Worm (Caenorhabditis elegans) whole organism, L1 larva: Measurements from ENCODE around the gene ZK353.9.
A peak's percentile ranks its signal among the peaks of the same experiment; 100 is the strongest.

ENCODE experiments used
- C04F5.9 ChIP-seq: sonication (generic microtip); optimal IDR thresholded peaks from 2 replicates; lab custom pipeline; 2016; ENCODE audit warnings: missing genetic modification characterization, missing compliant biosample characterization
- C16A3.4 ChIP-seq: fragments of 150-350 bp; optimal IDR thresholded peaks from 2 replicates; lab custom pipeline; 2014; ENCODE audit warnings: missing biosample characterization, missing genetic modification characterization
- aha-1 ChIP-seq: fragments of 150-350 bp; optimal IDR thresholded peaks from 2 replicates; lab custom pipeline; 2014; ENCODE audit warnings: missing biosample characterization, missing genetic modification characterization
- alr-1 ChIP-seq: fragments of 200-800 bp; sonication (Bioruptor generic); optimal IDR thresholded peaks from 2 replicates; lab custom pipeline; 2018; ENCODE audit warnings: borderline replicate concordance, mild to moderate bottlenecking, missing genetic modification characterization, missing compliant biosample characterization
- aly-2 ChIP-seq: fragments of 150-350 bp; optimal IDR thresholded peaks from 2 replicates; lab custom pipeline; 2014; ENCODE audit warnings: missing biosample characterization, missing genetic modification characterization
- ama-1 ChIP-seq: fragments of 150-350 bp; optimal IDR thresholded peaks from 2 replicates; lab custom pipeline; 2014
- blmp-1 ChIP-seq: fragments of 150-350 bp; optimal IDR thresholded peaks from 2 replicates; lab custom pipeline; 2014; ENCODE audit warnings: missing biosample characterization, missing genetic modification characterization
- ceh-63 ChIP-seq: fragments of 200-800 bp; sonication (Bioruptor generic); optimal IDR thresholded peaks from 2 replicates; lab custom pipeline; 2018; ENCODE audit warnings: mild to moderate bottlenecking, missing genetic modification characterization, missing compliant biosample characterization
- ceh-8 ChIP-seq: fragments of 200-800 bp; sonication (Bioruptor generic); optimal IDR thresholded peaks from 2 replicates; lab custom pipeline; 2018; ENCODE audit warnings: mild to moderate bottlenecking, missing genetic modification characterization, moderate library complexity, missing compliant biosample characterization
- ceh-82 ChIP-seq, 3 experiments: fragments of 150-350 bp in 1 of 3; sonication (generic microtip) in 2 of 3; optimal IDR thresholded peaks; 2 replicates each; lab custom pipeline; 2014 to 2017; ENCODE audit warnings: missing biosample characterization in 3 of 3, missing genetic modification characterization in 3 of 3
- ceh-90 ChIP-seq: sonication (generic microtip); optimal IDR thresholded peaks from 2 replicates; lab custom pipeline; 2016; ENCODE audit warnings: missing genetic modification characterization, missing compliant biosample characterization
- ces-1 ChIP-seq: fragments of 150-350 bp; optimal IDR thresholded peaks from 2 replicates; lab custom pipeline; 2014; ENCODE audit warnings: missing biosample characterization, missing genetic modification reagents, missing genetic modification characterization
- efl-3 ChIP-seq: fragments of 200-800 bp; sonication (Bioruptor generic); optimal IDR thresholded peaks from 2 replicates; lab custom pipeline; 2018; ENCODE audit warnings: mild to moderate bottlenecking, missing genetic modification characterization, missing compliant biosample characterization
- egl-13 ChIP-seq: sonication (generic microtip); optimal IDR thresholded peaks from 2 replicates; lab custom pipeline; 2016; ENCODE audit warnings: missing genotype, missing genetic modification reagents, missing genetic modification characterization, missing compliant biosample characterization
- elt-2 ChIP-seq: sonication (generic microtip); optimal IDR thresholded peaks from 2 replicates; lab custom pipeline; 2016; ENCODE audit warnings: missing genetic modification characterization, mild to moderate bottlenecking, inconsistent platforms, missing compliant biosample characterization, missing genetic modification reagents
- elt-3 ChIP-seq, 6 experiments: fragments of 150-350 bp in 1 of 6; sonication (generic microtip); optimal IDR thresholded peaks; 2 replicates each; lab custom pipeline; 2017 to 2018; ENCODE audit warnings: missing biosample characterization in 6 of 6, missing genetic modification characterization in 6 of 6, inconsistent platforms in 1 of 6
- grh-1 ChIP-seq: fragments of 200-800 bp; sonication (Bioruptor generic); IDR thresholded peaks from 2 replicates; pipeline ENCODE4 v1.3.6; 2022; ENCODE audit warnings: missing genetic modification reagents, missing genetic modification characterization, missing compliant biosample characterization
- hlh-4 ChIP-seq: sonication (generic microtip); optimal IDR thresholded peaks from 2 replicates; lab custom pipeline; 2016; ENCODE audit warnings: mild to moderate bottlenecking, missing genetic modification characterization, missing compliant biosample characterization
- irx-1 ChIP-seq: sonication (generic microtip); optimal IDR thresholded peaks from 2 replicates; lab custom pipeline; 2016; ENCODE audit warnings: missing genetic modification characterization, missing compliant biosample characterization
- lin-15B ChIP-seq: fragments of 150-350 bp; sonication (generic microtip); optimal IDR thresholded peaks from 3 replicates; lab custom pipeline; 2014; ENCODE audit warnings: missing biosample characterization, missing genetic modification characterization
- lin-39 ChIP-seq: fragments of 150-350 bp; optimal IDR thresholded peaks from 2 replicates; lab custom pipeline; 2014; ENCODE audit warnings: missing biosample characterization, missing genetic modification reagents, missing genetic modification characterization
- lir-3 ChIP-seq: sonication (generic microtip); optimal IDR thresholded peaks from 2 replicates; lab custom pipeline; 2016; ENCODE audit warnings: mild to moderate bottlenecking, missing genetic modification characterization, moderate library complexity, missing compliant biosample characterization; ENCODE audit not compliant: poor library complexity
- lsy-2 ChIP-seq, 2 experiments: fragments of 150-350 bp; optimal IDR thresholded peaks; 2 replicates each; lab custom pipeline; 2014; ENCODE audit warnings: missing biosample characterization in 2 of 2, missing genetic modification characterization in 2 of 2
- mab-9 ChIP-seq: fragments of 200-800 bp; sonication (Bioruptor generic); IDR thresholded peaks from 2 replicates; pipeline ENCODE4 v1.3.6; 2022; ENCODE audit warnings: missing genetic modification reagents, missing genetic modification characterization, missing compliant biosample characterization
- mep-1 ChIP-seq: fragments of 150-350 bp; optimal IDR thresholded peaks from 2 replicates; lab custom pipeline; 2014; ENCODE audit warnings: missing biosample characterization, missing genetic modification characterization
- nhr-11 ChIP-seq: fragments of 150-350 bp; optimal IDR thresholded peaks from 2 replicates; lab custom pipeline; 2014; ENCODE audit warnings: missing biosample characterization, missing genetic modification characterization
- nhr-12 ChIP-seq: sonication (generic microtip); optimal IDR thresholded peaks from 2 replicates; lab custom pipeline; 2017; ENCODE audit warnings: missing biosample characterization, missing genetic modification characterization
- nhr-237 ChIP-seq: fragments of 150-350 bp; optimal IDR thresholded peaks from 2 replicates; lab custom pipeline; 2014; ENCODE audit warnings: missing biosample characterization, missing genetic modification characterization
- nhr-28 ChIP-seq: fragments of 150-350 bp; optimal IDR thresholded peaks from 2 replicates; lab custom pipeline; 2014; ENCODE audit warnings: missing biosample characterization, missing genetic modification characterization
- nhr-76 ChIP-seq: sonication (generic microtip); optimal IDR thresholded peaks from 2 replicates; lab custom pipeline; 2017; ENCODE audit warnings: missing biosample characterization, missing genetic modification characterization
- nhr-77 ChIP-seq: fragments of 150-350 bp; optimal IDR thresholded peaks from 2 replicates; lab custom pipeline; 2014; ENCODE audit warnings: missing biosample characterization, missing genetic modification characterization
- nhr-84 ChIP-seq: sonication (generic microtip); optimal IDR thresholded peaks from 2 replicates; lab custom pipeline; 2017; ENCODE audit warnings: missing biosample characterization, missing genetic modification characterization
- nhr-85 ChIP-seq: sonication (generic microtip); peaks from one replicate; lab custom pipeline; 2016; ENCODE audit warnings: missing genetic modification characterization, inconsistent platforms, missing compliant biosample characterization
- nhr-90 ChIP-seq: sonication (generic microtip); optimal IDR thresholded peaks from 2 replicates; lab custom pipeline; 2016; ENCODE audit warnings: mild to moderate bottlenecking, missing genetic modification characterization, missing compliant biosample characterization; ENCODE audit not compliant: poor library complexity
- pag-3 ChIP-seq: sonication (generic microtip); optimal IDR thresholded peaks from 2 replicates; lab custom pipeline; 2017; ENCODE audit warnings: missing genetic modification characterization, mild to moderate bottlenecking, missing compliant biosample characterization, antibody characterized with exemption, borderline replicate concordance; ENCODE audit not compliant: insufficient read depth
- pax-3 ChIP-seq: fragments of 200-800 bp; sonication (Bioruptor generic); optimal IDR thresholded peaks from 2 replicates; lab custom pipeline; 2018; ENCODE audit warnings: mild to moderate bottlenecking, missing genetic modification characterization, moderate library complexity, missing compliant biosample characterization
- pqm-1 ChIP-seq: sonication (generic microtip); optimal IDR thresholded peaks from 3 replicates; lab custom pipeline; 2017; ENCODE audit warnings: missing biosample characterization, missing genetic modification characterization
- rnt-1 ChIP-seq: sonication (generic microtip); optimal IDR thresholded peaks from 2 replicates; lab custom pipeline; 2016; ENCODE audit warnings: mild to moderate bottlenecking, missing genetic modification characterization, moderate library complexity, missing compliant biosample characterization
- snpc-4 ChIP-seq: fragments of 150-350 bp; optimal IDR thresholded peaks from 2 replicates; lab custom pipeline; 2014; ENCODE audit warnings: missing biosample characterization, missing genetic modification characterization
- snu-23 ChIP-seq: sonication (generic microtip); optimal IDR thresholded peaks from 2 replicates; lab custom pipeline; 2016; ENCODE audit warnings: missing genetic modification characterization, missing compliant biosample characterization
- sup-37 ChIP-seq: fragments of 200-800 bp; sonication (Bioruptor generic); optimal IDR thresholded peaks from 2 replicates; lab custom pipeline; 2018; ENCODE audit warnings: mild to moderate bottlenecking, missing genetic modification characterization, missing compliant biosample characterization
- unc-30 ChIP-seq: sonication (generic microtip); optimal IDR thresholded peaks from 2 replicates; lab custom pipeline; 2017; ENCODE audit warnings: missing biosample characterization, missing genetic modification characterization
- unc-86 ChIP-seq: sonication (generic microtip); optimal IDR thresholded peaks from 2 replicates; lab custom pipeline; 2016; ENCODE audit warnings: missing genetic modification characterization, missing compliant biosample characterization
- xbp-1 ChIP-seq: sonication (generic microtip); optimal IDR thresholded peaks from 2 replicates; lab custom pipeline; 2016; ENCODE audit warnings: missing genetic modification characterization, missing compliant biosample characterization
- zag-1 ChIP-seq: fragments of 150-350 bp; optimal IDR thresholded peaks from 2 replicates; lab custom pipeline; 2014; ENCODE audit warnings: missing biosample characterization, missing genetic modification characterization
- zip-4 ChIP-seq: fragments of 200-800 bp; sonication (Bioruptor generic); optimal IDR thresholded peaks from 2 replicates; lab custom pipeline; 2018; ENCODE audit warnings: mild to moderate bottlenecking, missing genetic modification characterization, moderate library complexity, missing compliant biosample characterization
- ztf-11 ChIP-seq, 2 experiments: sonication (generic microtip); optimal IDR thresholded peaks; 2 replicates each; lab custom pipeline; 2016 to 2017; ENCODE audit warnings: missing genetic modification characterization in 2 of 2, missing biosample characterization in 1 of 2, missing compliant biosample characterization in 1 of 2

Gene ZK353.9

DNA sequence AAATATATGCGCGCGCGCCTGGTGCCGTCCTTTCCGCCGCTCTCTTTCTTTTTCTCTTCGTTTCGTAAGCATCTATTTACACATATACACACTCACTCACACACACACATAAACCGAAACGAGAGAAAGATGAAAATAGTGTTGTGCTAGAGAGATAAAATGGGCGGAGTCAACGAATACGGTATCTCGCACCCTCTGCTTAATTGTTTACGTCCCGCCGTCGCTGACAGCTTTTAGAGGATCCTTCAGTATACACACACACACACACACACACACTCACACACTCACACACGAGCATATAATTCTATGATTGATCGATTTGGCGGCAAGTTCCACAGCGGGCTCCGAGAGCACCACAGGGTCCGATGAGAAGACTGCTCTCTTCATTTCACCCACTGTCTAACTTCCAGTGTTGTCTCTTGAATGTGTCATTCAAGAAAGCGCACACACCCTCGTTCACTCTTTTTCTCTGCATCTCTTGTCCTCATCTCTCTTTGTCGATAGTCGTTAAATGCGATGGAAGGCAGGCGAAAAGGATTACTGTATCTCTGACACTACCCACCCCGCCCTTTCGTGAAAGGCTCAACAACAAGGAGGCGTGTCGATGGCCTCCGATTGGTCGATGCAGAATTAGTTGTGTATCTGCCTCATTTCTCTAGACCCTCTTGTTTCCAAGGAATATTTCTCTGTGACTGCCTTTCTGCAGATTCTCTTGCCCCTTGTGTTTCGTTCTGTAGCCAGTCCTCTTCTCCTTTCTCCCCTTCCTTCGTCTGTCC, 8.1 kb downstream of the ZK353.9 start (continued):
- TF ChIP-seq blmp-1 (tag; lab: Kevin White, UChicago) (peak; percentile 85), ztf-11 (tag; optimal IDR thresholded peaks at IDR 0.05; lab: Kevin White, UChicago) (peak in 1 of 2 experiments; percentile 84)

DNA sequence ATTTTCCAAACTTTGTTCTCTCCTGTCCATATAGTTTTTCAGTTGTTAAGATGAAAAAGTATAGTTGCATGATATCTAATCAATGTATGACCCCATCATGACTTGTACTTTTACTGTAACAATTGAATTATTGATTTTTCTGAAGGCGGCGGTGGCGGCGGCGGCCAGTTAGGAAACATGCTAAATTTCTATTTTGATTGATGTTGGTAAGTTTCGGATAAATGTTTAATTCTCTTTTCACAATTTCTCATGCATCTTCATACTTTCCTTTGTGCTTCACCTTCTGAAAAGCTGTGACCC, 8.6 kb downstream of the ZK353.9 start, which contains the start of gene sor-1:
Gene sor-1, plus strand, starts transcription at position 201 of the 300 bp plus-strand sequence.
- TF ChIP-seq nhr-77 (tag; lab: Kevin White, UChicago), result no peak
- TF ChIP-seq ces-1 (GFP tag; lab: Kevin White, UChicago), result no peak
- no peak for TF ChIP-seq nhr-90 (tag; lab: Kevin White, UChicago)
- TF ChIP-seq zag-1 (tag; lab: Kevin White, UChicago), result no peak
- TF ChIP-seq irx-1 (tag; lab: Kevin White, UChicago), result no peak
- no peak for TF ChIP-seq rnt-1
- TF ChIP-seq ztf-11 (tag; optimal IDR thresholded peaks at IDR 0.05; lab: Kevin White, UChicago), result no peak
- TF ChIP-seq xbp-1, result no peak
- no peak for TF ChIP-seq efl-3
- no peak for TF ChIP-seq nhr-85 (tag; lab: Kevin White, UChicago)
- TF ChIP-seq elt-3 (tag; optimal IDR thresholded peaks at IDR 0.05; lab: Kevin White, UChicago), result no peak
- TF ChIP-seq ceh-63 (GFP tag; lab: Kevin White, UChicago), result no peak
- TF ChIP-seq pqm-1 (tag; lab: Kevin White, UChicago), result no peak
- no peak for TF ChIP-seq elt-2 (tag; lab: Kevin White, UChicago)
- no peak for TF ChIP-seq mep-1
- no peak for TF ChIP-seq sup-37 (GFP tag; lab: Kevin White, UChicago)
- TF ChIP-seq, all 84 proteins: peak for 0

DNA sequence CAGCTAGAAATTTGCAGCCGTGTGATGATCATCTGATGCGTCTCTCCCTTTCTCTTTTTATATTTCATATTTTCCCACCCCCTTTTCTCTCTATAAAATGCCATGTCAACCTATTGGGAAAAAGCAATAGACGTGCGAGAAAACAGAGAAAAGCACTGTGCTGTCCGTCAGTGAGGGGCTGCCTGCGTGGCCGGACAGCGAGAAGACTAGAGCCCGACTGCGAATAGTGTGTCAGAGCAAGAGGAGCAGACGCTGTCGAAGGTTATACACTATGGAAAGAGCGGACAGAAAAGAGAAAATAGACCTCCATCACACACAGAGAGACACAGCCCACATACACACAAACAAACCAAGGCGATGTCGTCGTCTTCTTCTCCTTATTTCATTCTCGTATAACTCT, 15.8 kb downstream of the ZK353.9 start:
- TF ChIP-seq ceh-90 (tag; lab: Kevin White, UChicago) (no peak), lin-39 (tag; lab: Kevin White, UChicago) (no peak), nhr-12 (tag; lab: Kevin White, UChicago) (no peak), ceh-82 (tag; optimal IDR thresholded peaks at IDR 0.05; lab: Kevin White, UChicago) (peak in 2 of 3 experiments; percentile 17 to 54), C04F5.9 (tag; lab: Kevin White, UChicago) (peak; percentile 12), unc-86 (tag; lab: Kevin White, UChicago) (peak; percentile 55), mep-1 (peak; percentile 83), alr-1 (tag; lab: Kevin White, UChicago) (no peak), hlh-4 (tag; lab: Kevin White, UChicago) (no peak), egl-13 (tag; lab: Kevin White, UChicago) (no peak), C16A3.4 (tag; lab: Kevin White, UChicago) (peak; percentile 56), nhr-11 (no peak), pax-3 (tag; lab: Kevin White, UChicago) (peak; percentile 4), snpc-4 (peak; percentile 10), mab-9 (GFP tag; lab: Robert Waterston, UW) (no peak), zag-1 (tag; lab: Kevin White, UChicago) (no peak), aha-1 (tag; lab: Kevin White, UChicago) (no peak), rnt-1 (peak; percentile 22), zip-4 (GFP tag; lab: Kevin White, UChicago) (no peak), ceh-8 (GFP tag; lab: Kevin White, UChicago) (no peak), snu-23 (GFP tag; lab: Kevin White, UChicago) (peak; percentile 89), ama-1 (lab: Kevin White, UChicago) (peak; percentile 45), lir-3 (no peak), ceh-63 (GFP tag; lab: Kevin White, UChicago) (no peak), nhr-237 (tag; lab: Kevin White, UChicago) (no peak), nhr-28 (tag; lab: Kevin White, UChicago) (no peak), efl-3 (no peak), elt-2 (tag; lab: Kevin White, UChicago) (peak; percentile 43), nhr-76 (tag; lab: Kevin White, UChicago) (no peak), ztf-11 (tag; optimal IDR thresholded peaks at IDR 0.05; lab: Kevin White, UChicago) (peak in 1 of 2 experiments; percentile 48), lin-15B (no peak), xbp-1 (peak; percentile 62), aly-2 (tag; lab: Kevin White, UChicago) (no peak), grh-1 (GFP tag; lab: Robert Waterston, UW) (no peak), unc-30 (tag; lab: Kevin White, UChicago) (no peak), lsy-2 (tag; optimal IDR thresholded peaks at IDR 0.05; lab: Kevin White, UChicago) (peak; percentile 49 to 86), pag-3 (tag; lab: Kevin White, UChicago) (no peak), nhr-84 (tag; lab: Kevin White, UChicago) (no peak)
